Worm (Caenorhabditis elegans) whole organism, midembryonic: ENCODE measurements around the gene Y27F2A.10.

Experiments used
- cog-1 ChIP-seq: sonication (generic microtip); optimal IDR thresholded peaks from 2 replicates; lab custom pipeline; 2016; ENCODE audit warnings: missing genetic modification characterization, missing compliant biosample characterization
- klf-2 ChIP-seq: fragments of 200-800 bp; sonication (Bioruptor generic); conservative IDR thresholded peaks from 2 replicates; pipeline ENCODE4 v1.3.6; 2022; ENCODE audit warnings: missing genetic modification reagents, missing genetic modification characterization, missing compliant biosample characterization
- med-1 ChIP-seq: sonication (generic microtip); optimal IDR thresholded peaks from 2 replicates; lab custom pipeline; 2017; ENCODE audit warnings: missing genetic modification characterization, mild to moderate bottlenecking, missing compliant biosample characterization, antibody characterized with exemption, missing genetic modification reagents; ENCODE audit not compliant: insufficient read depth
- ref-1 ChIP-seq: fragments of 200-800 bp; sonication (Bioruptor generic); conservative IDR thresholded peaks from 2 replicates; pipeline ENCODE4 v1.3.6; 2022; ENCODE audit warnings: missing genetic modification reagents, missing genetic modification characterization, missing compliant biosample characterization
- tab-1 ChIP-seq: fragments of 200-800 bp; sonication (Bioruptor generic); IDR thresholded peaks from 2 replicates; pipeline ENCODE4 v1.3.6; 2022; ENCODE audit warnings: missing genetic modification characterization, missing compliant biosample characterization

DNA sequence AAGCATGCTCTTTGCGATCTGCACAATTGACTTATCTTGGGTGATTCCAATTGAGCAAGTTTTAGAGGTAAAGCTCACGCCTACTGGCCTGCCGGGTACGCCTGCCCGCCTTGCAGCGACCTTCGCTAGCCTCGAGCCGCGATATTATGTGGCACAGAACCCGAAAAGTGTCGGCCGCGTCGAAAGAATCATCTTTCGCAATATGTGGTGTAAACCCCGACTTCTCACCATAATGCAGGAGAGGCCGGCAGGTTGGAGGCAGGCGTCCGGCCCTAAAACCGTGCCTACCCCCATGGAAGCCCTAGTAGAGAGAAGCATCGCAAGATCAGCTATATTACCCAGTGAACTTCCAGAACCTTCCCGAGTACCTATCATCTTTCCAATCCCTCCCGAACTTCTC is 13.8 kb upstream of the Y27F2A.10 start:
- TF ChIP-seq tab-1 (GFP tag; lab: Robert Waterston, UW) = no peak
- no peak for TF ChIP-seq med-1 (GFP tag; lab: Kevin White, UChicago)
- TF ChIP-seq ref-1 (GFP tag; lab: Robert Waterston, UW) = no peak
- TF ChIP-seq cog-1 (tag; lab: Kevin White, UChicago) = no peak
- no peak for TF ChIP-seq klf-2
